Fruit fly (Drosophila melanogaster) whole organism, adult: Measurements from ENCODE around the gene modSP.

ENCODE experiments used
- CG11617 ChIP-seq: fragments of 200-800 bp; sonication (Bioruptor generic); optimal IDR thresholded peaks from 2 replicates; lab custom pipeline; 2017; ENCODE audit warnings: mild to moderate bottlenecking, missing biosample characterization, missing genetic modification reagents, missing genetic modification characterization
- CG1620 ChIP-seq: fragments of 200-800 bp; sonication (Bioruptor generic); optimal IDR thresholded peaks from 2 replicates; lab custom pipeline; 2016; ENCODE audit warnings: missing biosample characterization, missing genetic modification characterization
- CG5204 ChIP-seq: fragments of 200-800 bp; sonication (Bioruptor generic); optimal IDR thresholded peaks from 2 replicates; lab custom pipeline; 2016; ENCODE audit warnings: missing biosample characterization, missing genetic modification characterization
- CG7045 ChIP-seq: fragments of 200-800 bp; sonication (Bioruptor generic); optimal IDR thresholded peaks from 2 replicates; lab custom pipeline; 2017; ENCODE audit warnings: missing biosample characterization, mild to moderate bottlenecking, missing genetic modification characterization
- Crg-1 ChIP-seq: fragments of 200-800 bp; sonication (Bioruptor generic); optimal IDR thresholded peaks from 2 replicates; lab custom pipeline; 2016; ENCODE audit warnings: missing biosample characterization, missing genetic modification characterization
- kay ChIP-seq: fragments of 200-800 bp; sonication (Bioruptor generic); peaks from one replicate; lab custom pipeline; 2016; ENCODE audit warnings: missing biosample characterization, missing genetic modification characterization, borderline replicate concordance
- toe ChIP-seq: fragments of 200-800 bp; sonication (Bioruptor generic); optimal IDR thresholded peaks from 2 replicates; lab custom pipeline; 2016; ENCODE audit warnings: missing biosample characterization, missing genetic modification characterization

- no peak for TF ChIP-seq CG7045 (GFP tag; lab: Kevin White, UChicago)
- no peak for TF ChIP-seq Crg-1 (GFP tag; lab: Kevin White, UChicago)
- no peak for TF ChIP-seq toe (GFP tag; lab: Kevin White, UChicago)
- no peak for TF ChIP-seq CG11617 (GFP tag; lab: Kevin White, UChicago)
- TF ChIP-seq CG5204 (GFP tag; lab: Kevin White, UChicago), result no peak
- no peak for TF ChIP-seq kay (GFP tag; lab: Kevin White, UChicago)
- no peak for TF ChIP-seq CG1620
These were observed 6.2 kb downstream of the modSP start for dm6 chr3R:16649282-16649681.
